Fruit fly (Drosophila melanogaster) whole organism, pupa: ENCODE data around the gene CG14232.
A peak's percentile ranks its signal among the peaks of the same experiment; 100 is the strongest.

Source experiments
- CG34367 ChIP-seq: fragments of 200-800 bp; sonication (Bioruptor generic); optimal IDR thresholded peaks from 2 replicates; lab custom pipeline; 2018; ENCODE audit warnings: missing biosample characterization, mild to moderate bottlenecking, missing genetic modification characterization
- CG9948 ChIP-seq: fragments of 200-800 bp; sonication (Bioruptor generic); optimal IDR thresholded peaks from 2 replicates; lab custom pipeline; 2018; ENCODE audit warnings: missing biosample characterization, mild to moderate bottlenecking, missing genetic modification characterization, moderate library complexity
- Ets98B ChIP-seq: fragments of 200-800 bp; sonication (Bioruptor generic); IDR thresholded peaks from 2 replicates; pipeline ENCODE4 v1.3.6; 2022; ENCODE audit warnings: missing biosample characterization, missing genetic modification characterization
- fd96Ca ChIP-seq: fragments of 200-800 bp; sonication (Bioruptor generic); IDR thresholded peaks from 3 replicates; pipeline ENCODE4 v1.3.6; 2022; ENCODE audit warnings: missing biosample characterization, missing genetic modification characterization

DNA sequence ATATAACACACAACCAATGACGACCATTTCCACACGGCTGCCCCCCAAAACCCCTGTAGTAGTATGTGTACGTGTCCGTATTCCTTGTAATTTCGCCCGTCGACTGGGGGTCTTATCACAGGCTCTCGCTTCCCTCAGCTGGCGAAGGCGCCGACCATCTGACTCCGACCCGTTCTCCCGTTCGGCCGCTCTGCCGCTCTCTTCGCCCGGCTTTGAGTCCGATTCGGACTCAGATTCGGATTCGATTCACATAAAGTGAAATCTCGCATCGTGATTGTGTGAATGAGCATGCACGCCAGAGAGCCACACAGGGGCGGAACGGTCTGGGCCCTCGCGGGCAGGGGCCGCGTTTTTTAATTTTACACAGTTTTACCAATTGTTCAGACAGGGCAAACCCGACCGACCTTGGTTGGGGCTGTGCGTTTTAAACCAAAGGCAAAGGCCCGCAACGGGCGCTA, 38.3 kb downstream of the CG14232 start:
- TF ChIP-seq CG9948 = no peak
- TF ChIP-seq fd96Ca (GFP tag; lab: Robert Waterston, UW) = peak; percentile 74
- TF ChIP-seq Ets98B (GFP tag; lab: Robert Waterston, UW) = peak; percentile 61; the same call in 1 of the 2 replicates
- TF ChIP-seq CG34367 = no peak
